Worm (Caenorhabditis elegans) whole organism, late embryonic: ENCODE data around the gene F11A5.5.

ENCODE experiments used
- ahr-1 ChIP-seq: sonication (generic microtip); optimal IDR thresholded peaks from 2 replicates; lab custom pipeline; 2016; ENCODE audit warnings: missing genetic modification characterization, missing compliant biosample characterization
- ceh-18 ChIP-seq: sonication (generic microtip); optimal IDR thresholded peaks from 2 replicates; lab custom pipeline; 2016; ENCODE audit warnings: missing genetic modification characterization, missing compliant biosample characterization
- ceh-48 ChIP-seq: sonication (generic microtip); optimal IDR thresholded peaks from 2 replicates; lab custom pipeline; 2016; ENCODE audit warnings: missing genetic modification characterization, inconsistent platforms, missing compliant biosample characterization
- elt-4 ChIP-seq: sonication (generic microtip); optimal IDR thresholded peaks from 2 replicates; lab custom pipeline; 2016; ENCODE audit warnings: missing genetic modification characterization, missing compliant biosample characterization
- ets-4 ChIP-seq: sonication (generic microtip); optimal IDR thresholded peaks from 2 replicates; lab custom pipeline; 2016; ENCODE audit warnings: missing genetic modification characterization, missing compliant biosample characterization
- gmeb-2 ChIP-seq: sonication (generic microtip); optimal IDR thresholded peaks from 2 replicates; lab custom pipeline; 2016; ENCODE audit warnings: missing genetic modification characterization, inconsistent platforms, missing compliant biosample characterization
- pax-1 ChIP-seq: fragments of 150-350 bp; optimal IDR thresholded peaks from 2 replicates; lab custom pipeline; 2014; ENCODE audit warnings: missing biosample characterization, missing genetic modification characterization
- pha-4 ChIP-seq: fragments of 150-350 bp; optimal IDR thresholded peaks from 2 replicates; lab custom pipeline; 2018; ENCODE audit warnings: missing biosample characterization, missing genetic modification reagents, missing genetic modification characterization
- pqm-1 ChIP-seq: sonication (generic microtip); optimal IDR thresholded peaks from 2 replicates; lab custom pipeline; 2016; ENCODE audit warnings: missing genetic modification characterization, missing compliant biosample characterization
- tbx-2 ChIP-seq: sonication (generic microtip); optimal IDR thresholded peaks from 2 replicates; lab custom pipeline; 2016; ENCODE audit warnings: missing genetic modification characterization, missing compliant biosample characterization
- unc-42 ChIP-seq: sonication (generic microtip); optimal IDR thresholded peaks from 2 replicates; lab custom pipeline; 2016; ENCODE audit warnings: missing genotype, missing genetic modification characterization, missing compliant biosample characterization
- zip-5 ChIP-seq: sonication (generic microtip); optimal IDR thresholded peaks from 2 replicates; lab custom pipeline; 2016; ENCODE audit warnings: missing genetic modification characterization, missing compliant biosample characterization

- TF ChIP-seq ceh-18 (tag; lab: Kevin White, UChicago) = no peak
- TF ChIP-seq tbx-2 (tag; lab: Kevin White, UChicago) = no peak
- TF ChIP-seq gmeb-2 = no peak
- no peak for TF ChIP-seq pax-1 (tag; lab: Kevin White, UChicago)
- TF ChIP-seq pha-4 (tag; lab: Kevin White, UChicago) = no peak
- TF ChIP-seq ets-4 (tag; lab: Kevin White, UChicago) = no peak
- TF ChIP-seq ahr-1 = no peak
- no peak for TF ChIP-seq pqm-1 (tag; lab: Kevin White, UChicago)
- no peak for TF ChIP-seq ceh-48 (tag; lab: Kevin White, UChicago)
- TF ChIP-seq unc-42 (tag; lab: Kevin White, UChicago) = no peak
- TF ChIP-seq zip-5 (tag; lab: Kevin White, UChicago) = no peak
- TF ChIP-seq elt-4 = no peak
Measured at ce11 chrV:16237223-16237622, 39.1 kb downstream of the F11A5.5 start, which contains the start of gene F21H7.5.
